Worm (Caenorhabditis elegans) whole organism, midembryonic: ENCODE data around the gene C53A5.17.
A peak's percentile ranks its signal among the peaks of the same experiment; 100 is the strongest.

ENCODE experiments used
- T22C8.4 ChIP-seq: fragments of 200-800 bp; sonication (Bioruptor generic); IDR thresholded peaks from 2 replicates; pipeline ENCODE4 v1.3.6; 2022; ENCODE audit warnings: missing genetic modification characterization, missing compliant biosample characterization
- cog-1 ChIP-seq: sonication (generic microtip); optimal IDR thresholded peaks from 2 replicates; lab custom pipeline; 2016; ENCODE audit warnings: missing genetic modification characterization, missing compliant biosample characterization
- flt-1 ChIP-seq: fragments of 200-800 bp; sonication (Bioruptor generic); IDR thresholded peaks from 2 replicates; pipeline ENCODE4 v1.3.6; 2022; ENCODE audit warnings: missing genetic modification characterization, missing compliant biosample characterization
- klf-2 ChIP-seq: fragments of 200-800 bp; sonication (Bioruptor generic); conservative IDR thresholded peaks from 2 replicates; pipeline ENCODE4 v1.3.6; 2022; ENCODE audit warnings: missing genetic modification reagents, missing genetic modification characterization, missing compliant biosample characterization
- med-1 ChIP-seq: sonication (generic microtip); optimal IDR thresholded peaks from 2 replicates; lab custom pipeline; 2017; ENCODE audit warnings: missing genetic modification characterization, mild to moderate bottlenecking, missing compliant biosample characterization, antibody characterized with exemption, missing genetic modification reagents; ENCODE audit not compliant: insufficient read depth
- ref-1 ChIP-seq: fragments of 200-800 bp; sonication (Bioruptor generic); conservative IDR thresholded peaks from 2 replicates; pipeline ENCODE4 v1.3.6; 2022; ENCODE audit warnings: missing genetic modification reagents, missing genetic modification characterization, missing compliant biosample characterization
- tab-1 ChIP-seq: fragments of 200-800 bp; sonication (Bioruptor generic); IDR thresholded peaks from 2 replicates; pipeline ENCODE4 v1.3.6; 2022; ENCODE audit warnings: missing genetic modification characterization, missing compliant biosample characterization
- ztf-23 ChIP-seq: fragments of 200-800 bp; sonication (Bioruptor generic); IDR thresholded peaks from 2 replicates; pipeline ENCODE4 v1.3.6; 2022; ENCODE audit warnings: missing genetic modification reagents, missing genetic modification characterization, missing compliant biosample characterization
- ztf-29 ChIP-seq: fragments of 200-800 bp; sonication (Bioruptor generic); IDR thresholded peaks from 2 replicates; pipeline ENCODE4 v1.3.6; 2022; ENCODE audit warnings: missing genetic modification reagents, missing genetic modification characterization, missing compliant biosample characterization

Gene C53A5.17

ce11 chrV:14519268-14519667, 1.6 kb downstream of the C53A5.17 start, which contains the start of gene R02D5.8:
Gene R02D5.8 (minus strand): TSS chrV:14519368.
- TF ChIP-seq ref-1 (GFP tag; lab: Robert Waterston, UW): no peak
- no peak for TF ChIP-seq ztf-29 (GFP tag; lab: Robert Waterston, UW)
- TF ChIP-seq flt-1: no peak
- no peak for TF ChIP-seq klf-2 (GFP tag; lab: Robert Waterston, UW)
- no peak for TF ChIP-seq tab-1 (GFP tag; lab: Robert Waterston, UW)
- no peak for TF ChIP-seq T22C8.4 (GFP tag; lab: Robert Waterston, UW)

- TF ChIP-seq ref-1 (GFP tag; lab: Robert Waterston, UW) (no peak), flt-1 (no peak), tab-1 (GFP tag; lab: Robert Waterston, UW) (no peak), ztf-29 (GFP tag; lab: Robert Waterston, UW) (no peak), T22C8.4 (GFP tag; lab: Robert Waterston, UW) (no peak), cog-1 (tag; lab: Kevin White, UChicago) (no peak), med-1 (no peak), ztf-23 (no peak), klf-2 (GFP tag; lab: Robert Waterston, UW) (no peak)
These were observed 2.9 kb downstream of the C53A5.17 start, which contains the start of gene R02D5.6 for ce11 chrV:14518010-14518409. Gene R02D5.6 (minus strand): TSS chrV:14518110.

ce11 chrV:14510746-14511145, 10.2 kb downstream of the C53A5.17 start, which contains the start of gene R02D5.9:
Gene R02D5.9 (minus strand): TSS chrV:14511123.
- TF ChIP-seq ref-1 (GFP tag; lab: Robert Waterston, UW) (no peak), ztf-29 (GFP tag; lab: Robert Waterston, UW) (no peak)

- TF ChIP-seq med-1 (no peak), ref-1 (GFP tag; lab: Robert Waterston, UW) (no peak), T22C8.4 (GFP tag; lab: Robert Waterston, UW) (no peak), tab-1 (GFP tag; lab: Robert Waterston, UW) (no peak), flt-1 (no peak), klf-2 (GFP tag; lab: Robert Waterston, UW) (no peak), ztf-29 (GFP tag; lab: Robert Waterston, UW) (no peak), cog-1 (tag; lab: Kevin White, UChicago) (no peak), ztf-23 (no peak)
These were observed 12.3 kb downstream of the C53A5.17 start for ce11 chrV:14508556-14508955.

- no peak for TF ChIP-seq klf-2 (GFP tag; lab: Robert Waterston, UW)
- TF ChIP-seq tab-1 (GFP tag; lab: Robert Waterston, UW): no peak
- no peak for TF ChIP-seq T22C8.4 (GFP tag; lab: Robert Waterston, UW)
- no peak for TF ChIP-seq med-1
- 0 out of 2 replicates have a peak, but pooled peaks have one; percentile 31 for TF ChIP-seq flt-1
- TF ChIP-seq ref-1 (GFP tag; lab: Robert Waterston, UW): no peak
- TF ChIP-seq ztf-23: no peak
- TF ChIP-seq cog-1 (tag; lab: Kevin White, UChicago): peak; percentile 9
- no peak for TF ChIP-seq ztf-29 (GFP tag; lab: Robert Waterston, UW)
These were observed 12.8 kb downstream of the C53A5.17 start, which contains the start of gene R02D5.1 for ce11 chrV:14508005-14508521. Gene R02D5.1 (plus strand): TSS chrV:14508249.

ce11 chrV:14506713-14507675, 13.9 kb downstream of the C53A5.17 start:
- TF ChIP-seq ztf-29 (GFP tag; lab: Robert Waterston, UW) (peak; percentile 13; the same call in 1 of the 2 replicates), T22C8.4 (GFP tag; lab: Robert Waterston, UW) (no peak)

ce11 chrV:14505745-14506214, 15.1 kb downstream of the C53A5.17 start:
- TF ChIP-seq ztf-23 (0 out of 2 replicates have a peak, but pooled peaks have one; percentile 55), ztf-29 (GFP tag; lab: Robert Waterston, UW) (peak; percentile 60; the same call in 1 of the 2 replicates), klf-2 (GFP tag; lab: Robert Waterston, UW) (no peak), cog-1 (tag; lab: Kevin White, UChicago) (peak; percentile 51)

ce11 chrV:14504774-14505173, 16.1 kb downstream of the C53A5.17 start:
- TF ChIP-seq klf-2 (GFP tag; lab: Robert Waterston, UW) (no peak), cog-1 (tag; lab: Kevin White, UChicago) (no peak), med-1 (no peak), flt-1 (no peak), ztf-23 (no peak)

- TF ChIP-seq T22C8.4 (GFP tag; lab: Robert Waterston, UW) (no peak), cog-1 (tag; lab: Kevin White, UChicago) (no peak), med-1 (no peak), klf-2 (GFP tag; lab: Robert Waterston, UW) (no peak), ztf-29 (GFP tag; lab: Robert Waterston, UW) (no peak), ztf-23 (no peak), flt-1 (no peak), ref-1 (GFP tag; lab: Robert Waterston, UW) (no peak), tab-1 (GFP tag; lab: Robert Waterston, UW) (no peak)
These were observed 16.8 kb downstream of the C53A5.17 start for ce11 chrV:14504120-14504519.

- TF ChIP-seq ztf-23: no peak
These were observed 17.8 kb downstream of the C53A5.17 start for ce11 chrV:14503065-14503464.
